Fruit fly (Drosophila melanogaster) whole organism, embryonic: ENCODE results near the gene raw.

Source experiments
- Aef1 ChIP-seq: fragments of 200-800 bp; sonication (Bioruptor generic); IDR thresholded peaks from 3 replicates; pipeline ENCODE4 v1.3.6; 2022; ENCODE audit warnings: missing biosample characterization, missing genetic modification characterization
- Antp ChIP-seq: fragments of 200-800 bp; sonication (Bioruptor generic); optimal IDR thresholded peaks from 3 replicates; lab custom pipeline; 2016; ENCODE audit warnings: missing biosample characterization, missing genetic modification characterization
- CG10274 ChIP-seq: fragments of 200-800 bp; sonication (Bioruptor generic); optimal IDR thresholded peaks from 3 replicates; lab custom pipeline; 2017; ENCODE audit warnings: missing biosample characterization, mild to moderate bottlenecking, missing genetic modification characterization
- CG10565 ChIP-seq: fragments of 200-800 bp; sonication (Bioruptor generic); optimal IDR thresholded peaks from 3 replicates; lab custom pipeline; 2016; ENCODE audit warnings: missing biosample characterization, mild to moderate bottlenecking, missing genetic modification characterization
- CG11456 ChIP-seq: fragments of 200-800 bp; sonication (Bioruptor generic); IDR thresholded peaks from 3 replicates; pipeline ENCODE4 v1.3.6; 2022; ENCODE audit warnings: missing biosample characterization, missing genetic modification characterization
- CG11560 ChIP-seq: fragments of 200-800 bp; sonication (Bioruptor generic); IDR thresholded peaks from 3 replicates; pipeline ENCODE4 v1.3.6; 2022; ENCODE audit warnings: missing biosample characterization, missing genetic modification characterization
- CG11696 ChIP-seq: fragments of 200-800 bp; sonication (Bioruptor generic); IDR thresholded peaks from 2 replicates; pipeline ENCODE4 v1.3.6; 2022; ENCODE audit warnings: missing biosample characterization, missing genetic modification characterization
- CG11723 ChIP-seq: fragments of 200-800 bp; sonication (Bioruptor generic); optimal IDR thresholded peaks from 2 replicates; lab custom pipeline; 2017; ENCODE audit warnings: missing biosample characterization, mild to moderate bottlenecking, missing genetic modification characterization
- CG14014 ChIP-seq: fragments of 200-800 bp; sonication (Bioruptor generic); IDR thresholded peaks from 2 replicates; pipeline ENCODE4 v1.3.6; 2022; ENCODE audit warnings: missing biosample characterization, missing genetic modification characterization
- CG14441 ChIP-seq: fragments of 200-800 bp; sonication (Bioruptor generic); IDR thresholded peaks from 2 replicates; pipeline ENCODE4 v1.3.6; 2022; ENCODE audit warnings: missing biosample characterization, missing genetic modification characterization
- CG17912 ChIP-seq: fragments of 200-800 bp; sonication (Bioruptor generic); optimal IDR thresholded peaks from 2 replicates; lab custom pipeline; 2018; ENCODE audit warnings: missing biosample characterization, mild to moderate bottlenecking, missing genetic modification characterization
- CG2712 ChIP-seq: fragments of 200-800 bp; optimal IDR thresholded peaks from 3 replicates; lab custom pipeline; 2019; ENCODE audit warnings: missing biosample characterization, mild to moderate bottlenecking, missing genetic modification characterization, moderate library complexity
- CG31365 ChIP-seq: fragments of 200-800 bp; sonication (Bioruptor generic); optimal IDR thresholded peaks from 2 replicates; lab custom pipeline; 2018; ENCODE audit warnings: missing biosample characterization, mild to moderate bottlenecking, missing genetic modification characterization
- CG34422 ChIP-seq: fragments of 200-800 bp; sonication (Bioruptor generic); IDR thresholded peaks from 3 replicates; pipeline ENCODE4 v1.3.6; 2022; ENCODE audit warnings: missing biosample characterization, missing genetic modification characterization
- CG4328 ChIP-seq: fragments of 200-800 bp; sonication (Bioruptor generic); optimal IDR thresholded peaks from 3 replicates; lab custom pipeline; 2017; ENCODE audit warnings: missing biosample characterization, missing genetic modification reagents, missing genetic modification characterization
- CG6254 ChIP-seq: fragments of 200-800 bp; sonication (Bioruptor generic); optimal IDR thresholded peaks from 3 replicates; lab custom pipeline; 2017; ENCODE audit warnings: mild to moderate bottlenecking, missing biosample characterization, missing genetic modification reagents, missing genetic modification characterization
- Dbx ChIP-seq: fragments of 200-800 bp; sonication (Bioruptor generic); IDR thresholded peaks from 3 replicates; pipeline ENCODE4 v1.3.6; 2022; ENCODE audit warnings: missing biosample characterization, missing genetic modification characterization
- Gsc ChIP-seq: fragments of 200-800 bp; sonication (Bioruptor generic); IDR thresholded peaks from 2 replicates; pipeline ENCODE4 v1.3.6; 2022; ENCODE audit warnings: missing biosample characterization, missing genetic modification characterization
- H2.0 ChIP-seq: fragments of 200-800 bp; sonication (Bioruptor generic); IDR thresholded peaks from 2 replicates; pipeline ENCODE4 v1.3.6; 2022; ENCODE audit warnings: missing biosample characterization, missing genetic modification characterization
- Hr78 ChIP-seq, 2 experiments: fragments of 200-800 bp in 1 of 2; fragments of >200 bp in 1 of 2; sonication (Bioruptor generic) in 1 of 2; optimal IDR thresholded peaks; 2 replicates each; lab custom pipeline; 2017 to 2019; ENCODE audit warnings: missing biosample characterization in 2 of 2, missing genetic modification characterization in 2 of 2, mild to moderate bottlenecking in 1 of 2, moderate library complexity in 1 of 2
- Max ChIP-seq: fragments of 200-800 bp; sonication (Bioruptor generic); optimal IDR thresholded peaks from 2 replicates; lab custom pipeline; 2016; ENCODE audit warnings: missing biosample characterization, mild to moderate bottlenecking, missing genetic modification characterization
- Meics ChIP-seq: fragments of 200-800 bp; sonication (Bioruptor generic); optimal IDR thresholded peaks from 2 replicates; lab custom pipeline; 2017; ENCODE audit warnings: missing biosample characterization, mild to moderate bottlenecking, missing genetic modification characterization
- NFAT ChIP-seq: fragments of 200-800 bp; sonication (Bioruptor generic); IDR thresholded peaks from 2 replicates; pipeline ENCODE4 v1.3.6; 2022; ENCODE audit warnings: missing biosample characterization, missing genetic modification characterization
- PHDP ChIP-seq: fragments of 200-800 bp; sonication (Bioruptor generic); optimal IDR thresholded peaks from 3 replicates; lab custom pipeline; 2018; ENCODE audit warnings: missing biosample characterization, mild to moderate bottlenecking, missing genetic modification characterization, moderate library complexity
- Rx ChIP-seq: fragments of 200-800 bp; sonication (Bioruptor generic); IDR thresholded peaks from 2 replicates; pipeline ENCODE4 v1.3.6; 2022; ENCODE audit warnings: missing biosample characterization, missing genetic modification characterization
- Scr ChIP-seq: fragments of 200-800 bp; sonication (Bioruptor generic); IDR thresholded peaks from 2 replicates; pipeline ENCODE4 v1.3.6; 2022; ENCODE audit warnings: missing biosample characterization, missing genetic modification characterization; ENCODE audit not compliant: partially characterized antibody
- Side ChIP-seq: fragments of 200-800 bp; sonication (Bioruptor generic); optimal IDR thresholded peaks from 2 replicates; lab custom pipeline; 2016; ENCODE audit warnings: missing biosample characterization, missing genetic modification characterization
- TFAM ChIP-seq: fragments of 200-800 bp; sonication (Bioruptor generic); optimal IDR thresholded peaks from 2 replicates; lab custom pipeline; 2017; ENCODE audit warnings: missing biosample characterization, missing genetic modification characterization, inconsistent platforms
- Taf1 ChIP-seq: fragments of 200-800 bp; sonication (Bioruptor generic); IDR thresholded peaks from 2 replicates; pipeline ENCODE4 v1.3.6; 2022; ENCODE audit warnings: missing biosample characterization, missing genetic modification characterization
- Xrp1 ChIP-seq: fragments of 200-800 bp; sonication (Bioruptor generic); IDR thresholded peaks from 2 replicates; pipeline ENCODE4 v1.3.6; 2022; ENCODE audit warnings: missing biosample characterization, missing genetic modification characterization
- YL-1 ChIP-seq: fragments of 200-800 bp; sonication (Bioruptor generic); optimal IDR thresholded peaks from 3 replicates; lab custom pipeline; 2017; ENCODE audit warnings: missing biosample characterization, mild to moderate bottlenecking, missing genetic modification characterization
- cas ChIP-seq: fragments of 200-800 bp; sonication (Bioruptor generic); IDR thresholded peaks from 2 replicates; pipeline ENCODE4 v1.3.6; 2022; ENCODE audit warnings: missing biosample characterization, missing genetic modification characterization
- dan ChIP-seq: fragments of 200-800 bp; sonication (Bioruptor generic); IDR thresholded peaks from 2 replicates; pipeline ENCODE4 v1.3.6; 2022; ENCODE audit warnings: missing biosample characterization, missing genetic modification characterization
- danr ChIP-seq: fragments of 200-800 bp; sonication (Bioruptor generic); IDR thresholded peaks from 2 replicates; pipeline ENCODE4 v1.3.6; 2022; ENCODE audit warnings: missing biosample characterization, missing genetic modification characterization
- dm ChIP-seq: fragments of 200-800 bp; sonication (Bioruptor generic); optimal IDR thresholded peaks from 3 replicates; lab custom pipeline; 2016; ENCODE audit warnings: missing biosample characterization, missing genetic modification characterization
- dysf ChIP-seq: fragments of 200-800 bp; sonication (Bioruptor generic); IDR thresholded peaks from 3 replicates; pipeline ENCODE4 v1.3.6; 2022; ENCODE audit warnings: missing biosample characterization, missing genetic modification characterization
- fd64A ChIP-seq: fragments of 200-800 bp; sonication (Bioruptor generic); optimal IDR thresholded peaks from 3 replicates; lab custom pipeline; 2018; ENCODE audit warnings: missing biosample characterization, mild to moderate bottlenecking, missing genetic modification characterization
- ftz-f1 ChIP-seq: fragments of 200-800 bp; sonication (Bioruptor generic); optimal IDR thresholded peaks from 2 replicates; lab custom pipeline; 2016; ENCODE audit warnings: missing biosample characterization, missing genetic modification characterization
- fu2 ChIP-seq: fragments of 200-800 bp; sonication (Bioruptor generic); optimal IDR thresholded peaks from 2 replicates; lab custom pipeline; 2016; ENCODE audit warnings: missing biosample characterization, missing genetic modification characterization
- her ChIP-seq: fragments of 200-800 bp; sonication (Bioruptor generic); optimal IDR thresholded peaks from 2 replicates; lab custom pipeline; 2016; ENCODE audit warnings: missing biosample characterization, missing genetic modification characterization
- hkb ChIP-seq, 2 experiments: fragments of 200-800 bp in 1 of 2; fragments of >200 bp in 1 of 2; sonication (Bioruptor generic) in 1 of 2; IDR thresholded peaks in 1 of 2; optimal IDR thresholded peaks in 1 of 2; 2 replicates each; pipeline versions ENCODE4 v1.3.6 to Lab custom; 2017 to 2022; ENCODE audit warnings: missing biosample characterization in 1 of 2, missing genetic modification characterization in 1 of 2
- inv ChIP-seq: fragments of 200-800 bp; sonication (Bioruptor generic); IDR thresholded peaks from 2 replicates; pipeline ENCODE4 v1.3.6; 2022; ENCODE audit warnings: missing biosample characterization, missing genetic modification characterization; ENCODE audit not compliant: partially characterized antibody
- klu ChIP-seq: fragments of 200-800 bp; sonication (Bioruptor generic); IDR thresholded peaks from 2 replicates; pipeline ENCODE4 v1.3.6; 2022; ENCODE audit warnings: missing biosample characterization, missing genetic modification characterization
- maf-S ChIP-seq: fragments of 200-800 bp; sonication (Bioruptor generic); optimal IDR thresholded peaks from 2 replicates; lab custom pipeline; 2016; ENCODE audit warnings: missing biosample characterization, missing genetic modification characterization
- nerfin-1 ChIP-seq: fragments of 200-800 bp; sonication (Bioruptor generic); optimal IDR thresholded peaks from 3 replicates; lab custom pipeline; 2019; ENCODE audit warnings: missing biosample characterization, mild to moderate bottlenecking, missing genetic modification characterization, moderate library complexity
- odd ChIP-seq: fragments of 200-800 bp; sonication (Bioruptor generic); optimal IDR thresholded peaks from 2 replicates; lab custom pipeline; 2017; ENCODE audit warnings: missing biosample characterization, mild to moderate bottlenecking, missing genetic modification characterization
- sd ChIP-seq: fragments of 200-800 bp; sonication (Bioruptor generic); optimal IDR thresholded peaks from 3 replicates; lab custom pipeline; 2018; ENCODE audit warnings: missing biosample characterization, mild to moderate bottlenecking, missing genetic modification characterization, moderate library complexity
- sens ChIP-seq: fragments of 200-800 bp; sonication (Bioruptor generic); peaks from one replicate; lab custom pipeline; 2016; ENCODE audit warnings: missing biosample characterization, missing genetic modification characterization
- tx ChIP-seq: fragments of 200-800 bp; sonication (Bioruptor generic); optimal IDR thresholded peaks from 2 replicates; lab custom pipeline; 2016; ENCODE audit warnings: missing biosample characterization, missing genetic modification characterization
- vfl ChIP-seq: fragments of 200-800 bp; sonication (Bioruptor generic); optimal IDR thresholded peaks from 2 replicates; lab custom pipeline; 2016; ENCODE audit warnings: missing biosample characterization, missing genetic modification characterization
- wdn ChIP-seq: fragments of 200-800 bp; sonication (Bioruptor generic); IDR thresholded peaks from 2 replicates; pipeline ENCODE4 v1.3.6; 2022; ENCODE audit warnings: missing biosample characterization, missing genetic modification characterization

Gene raw

DNA sequence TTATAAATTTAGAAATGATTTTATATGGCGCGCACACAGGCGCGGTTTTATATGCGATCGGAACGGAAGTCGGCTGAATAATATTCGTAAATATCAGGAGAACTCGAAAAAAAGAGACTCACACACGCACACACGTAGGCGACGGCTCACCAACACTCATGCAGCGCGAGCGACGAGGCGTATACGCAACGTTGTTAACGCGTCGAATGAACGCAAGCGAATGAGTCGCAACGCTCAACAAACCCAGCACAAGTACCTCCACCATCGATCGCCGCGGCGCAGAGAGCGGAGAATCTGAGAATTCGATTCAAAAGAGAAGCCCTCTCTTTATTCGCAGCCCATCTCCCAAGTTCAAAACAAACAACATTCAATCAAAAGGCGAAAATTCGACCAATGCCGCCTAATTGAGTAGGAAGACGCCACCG, 4.9 kb downstream of the raw start (continued):
- no peak for TF ChIP-seq CG10565 (GFP tag; lab: Kevin White, UChicago)
- TF ChIP-seq ftz-f1 (GFP tag; lab: Kevin White, UChicago), result peak; percentile 77
- peak; percentile 55 for TF ChIP-seq sd (tag; lab: Kevin White, UChicago)
- TF ChIP-seq vfl, result peak; percentile 7
- no peak for TF ChIP-seq nerfin-1 (tag; lab: Kevin White, UChicago)
- TF ChIP-seq TFAM (GFP tag; lab: Kevin White, UChicago), result no peak
- TF ChIP-seq Meics (GFP tag; lab: Kevin White, UChicago), result peak; percentile 31
- TF ChIP-seq H2.0 (GFP tag; lab: Robert Waterston, UW), result no peak
- peak; percentile 90 for TF ChIP-seq sens (GFP tag; lab: Kevin White, UChicago)
- TF ChIP-seq her (GFP tag; lab: Kevin White, UChicago), result peak; percentile 70
- TF ChIP-seq Rx (GFP tag; lab: Robert Waterston, UW), result no peak
- TF ChIP-seq CG17912 (GFP tag; lab: Kevin White, UChicago), result peak; percentile 47
- peak; percentile 74; the same call in 2 of the 3 replicates for TF ChIP-seq Dbx
- no peak for TF ChIP-seq fu2 (GFP tag; lab: Kevin White, UChicago)
- no peak for TF ChIP-seq Antp (GFP tag; lab: Kevin White, UChicago)
- no peak for TF ChIP-seq CG11696 (GFP tag; lab: Robert Waterston, UW)
- 0 out of 2 replicates have a peak, but pooled peaks have one; percentile 21 for TF ChIP-seq Scr
- TF ChIP-seq Max (GFP tag; lab: Kevin White, UChicago), result no peak
- TF ChIP-seq cas, result no peak
- no peak for TF ChIP-seq tx (GFP tag; lab: Kevin White, UChicago)
- TF ChIP-seq dm (GFP tag; lab: Kevin White, UChicago), result peak; percentile 21
- TF ChIP-seq hkb (optimal IDR thresholded peaks at IDR 0.05; lab: Kevin White, UChicago), result no peak
- TF ChIP-seq hkb (GFP tag; IDR thresholded peaks at IDR 0.05; lab: Robert Waterston, UW), result no peak
- 0 out of 2 replicates have a peak, but pooled peaks have one; percentile 28 for TF ChIP-seq Taf1 (GFP tag; lab: Robert Waterston, UW)
- no peak for TF ChIP-seq Gsc (GFP tag; lab: Robert Waterston, UW)
- peak; percentile 2 for TF ChIP-seq fd64A (GFP tag; lab: Kevin White, UChicago)
- no peak for TF ChIP-seq CG10274
- TF ChIP-seq CG2712, result peak; percentile 7
- no peak for TF ChIP-seq YL-1 (GFP tag; lab: Kevin White, UChicago)
- no peak for TF ChIP-seq maf-S (GFP tag; lab: Kevin White, UChicago)
- no peak; the same call in 2 of the 3 replicates for TF ChIP-seq dysf
- TF ChIP-seq dan, result no peak
- peak; percentile 33 for TF ChIP-seq CG31365 (tag; lab: Kevin White, UChicago)
- no peak; the same call in 2 of the 3 replicates for TF ChIP-seq CG11456 (GFP tag; lab: Robert Waterston, UW)
- TF ChIP-seq CG34422 (GFP tag; lab: Robert Waterston, UW), result peak; percentile 60; the same call in 1 of the 3 replicates
- peak; percentile 41 for TF ChIP-seq PHDP (tag; lab: Kevin White, UChicago)
- TF ChIP-seq odd (GFP tag; lab: Kevin White, UChicago), result peak; percentile 51
- no peak for TF ChIP-seq CG6254
- peak in 1 of 2 experiments; percentile 10 for TF ChIP-seq Hr78 (GFP tag; optimal IDR thresholded peaks at IDR 0.05; lab: Kevin White, UChicago)
- TF ChIP-seq Xrp1 (GFP tag; lab: Robert Waterston, UW), result peak; percentile 34; the same call in 1 of the 2 replicates
- no peak for TF ChIP-seq CG4328 (GFP tag; lab: Kevin White, UChicago)
- TF ChIP-seq CG11723 (GFP tag; lab: Kevin White, UChicago), result peak; percentile 11
- TF ChIP-seq Side (GFP tag; lab: Kevin White, UChicago), result peak; percentile 54
- TF ChIP-seq CG11560 (tag; lab: Robert Waterston, UW), result no peak
- no peak for TF ChIP-seq CG14441 (GFP tag; lab: Robert Waterston, UW)
- no peak for TF ChIP-seq klu
- no peak for TF ChIP-seq danr (GFP tag; lab: Robert Waterston, UW)
- peak; percentile 22; the same call in 1 of the 3 replicates for TF ChIP-seq Aef1 (GFP tag; lab: Robert Waterston, UW)
- TF ChIP-seq CG14014 (GFP tag; lab: Robert Waterston, UW), result peak; percentile 44; the same call in 1 of the 2 replicates
- TF ChIP-seq NFAT (GFP tag; lab: Robert Waterston, UW), result peak; percentile 78
- peak; percentile 42; the same call in 1 of the 2 replicates for TF ChIP-seq wdn (GFP tag; lab: Robert Waterston, UW)
- no peak; the same call in 1 of the 2 replicates for TF ChIP-seq inv (GFP tag; lab: Robert Waterston, UW)
